Worm (Caenorhabditis elegans) whole organism, L1 larva: ENCODE results near the gene eol-1.

ENCODE experiments used
- lir-3 ChIP-seq: sonication (generic microtip); optimal IDR thresholded peaks from 2 replicates; lab custom pipeline; 2016; ENCODE audit warnings: mild to moderate bottlenecking, missing genetic modification characterization, moderate library complexity, missing compliant biosample characterization; ENCODE audit not compliant: poor library complexity
- lsy-2 ChIP-seq, 2 experiments: fragments of 150-350 bp; optimal IDR thresholded peaks; 2 replicates each; lab custom pipeline; 2014; ENCODE audit warnings: missing biosample characterization in 2 of 2, missing genetic modification characterization in 2 of 2
- nhr-71 ChIP-seq: sonication (generic microtip); optimal IDR thresholded peaks from 2 replicates; lab custom pipeline; 2016; ENCODE audit warnings: mild to moderate bottlenecking, missing genetic modification characterization, moderate library complexity, missing compliant biosample characterization
- nhr-76 ChIP-seq: sonication (generic microtip); optimal IDR thresholded peaks from 2 replicates; lab custom pipeline; 2017; ENCODE audit warnings: missing biosample characterization, missing genetic modification characterization
- sptf-1 ChIP-seq: fragments of 150-350 bp; optimal IDR thresholded peaks from 2 replicates; lab custom pipeline; 2014; ENCODE audit warnings: missing biosample characterization, missing genetic modification characterization
- ztf-4 ChIP-seq: fragments of 150-350 bp; optimal IDR thresholded peaks from 2 replicates; lab custom pipeline; 2014; ENCODE audit warnings: missing biosample characterization, missing genetic modification characterization

ce11 chrV:14028256-14028743 lies 47.6 kb upstream of the eol-1 start:
- TF ChIP-seq nhr-71 (peak; percentile 84), ztf-4 (no peak), nhr-76 (tag; lab: Kevin White, UChicago) (no peak), lsy-2 (tag; optimal IDR thresholded peaks at IDR 0.05; lab: Kevin White, UChicago) (no peak), lir-3 (no peak), sptf-1 (tag; lab: Kevin White, UChicago) (no peak)
